Worm (Caenorhabditis elegans): ENCODE data around the gene yars-2.
A peak's percentile ranks its signal among the peaks of the same experiment; 100 is the strongest.
"Not testable (repeated sequence)": the region's sequence is repeated elsewhere in the genome, so short reads cannot be mapped to it uniquely, and the experiment has no call there.

- TF ChIP-seq nhr-19 (GFP tag; conservative IDR thresholded peaks at IDR 0.05) (peak; percentile 100), vab-15 (tag; optimal IDR thresholded peaks at IDR 0.05) (peak; percentile 32), ztf-11 (tag; optimal IDR thresholded peaks at IDR 0.05) (peak in 1 of 2 experiments; percentile 75), lsy-2 (tag; optimal IDR thresholded peaks at IDR 0.05) (peak; percentile 97 to 98), nhr-20 (tag; optimal IDR thresholded peaks at IDR 0.05) (peak; percentile 93)
- TF ChIP-seq unc-62 (GFP tag; optimal IDR thresholded peaks at IDR 0.05); nhr-237 (tag; optimal IDR thresholded peaks at IDR 0.05): not testable (repeated sequence)
Observed at ce11 chrIV:4727935-4728334, 15.5 kb upstream of the yars-2 start.

All from whole organism, L1 larva.